Worm (Caenorhabditis elegans) whole organism, early embryonic: ENCODE results near the gene T05E12.8.

Experiments
- B0310.2 ChIP-seq: sonication (generic microtip); optimal IDR thresholded peaks from 2 replicates; lab custom pipeline; 2016; ENCODE audit warnings: mild to moderate bottlenecking, missing genetic modification characterization, missing compliant biosample characterization
- F13C5.2 ChIP-seq: sonication (generic microtip); optimal IDR thresholded peaks from 2 replicates; lab custom pipeline; 2017; ENCODE audit warnings: mild to moderate bottlenecking, missing genetic modification characterization, inconsistent platforms, missing compliant biosample characterization
- aly-1 ChIP-seq: sonication (generic microtip); optimal IDR thresholded peaks from 2 replicates; lab custom pipeline; 2016; ENCODE audit warnings: missing genetic modification characterization, missing compliant biosample characterization
- ama-1 ChIP-seq: fragments of 150-350 bp; optimal IDR thresholded peaks from 2 replicates; lab custom pipeline; 2014
- ceh-13 ChIP-seq: fragments of 200-800 bp; sonication (Bioruptor generic); optimal IDR thresholded peaks from 2 replicates; lab custom pipeline; 2018; ENCODE audit warnings: mild to moderate bottlenecking, missing genetic modification characterization, missing compliant biosample characterization
- ceh-36 ChIP-seq: sonication (generic microtip); optimal IDR thresholded peaks from 2 replicates; lab custom pipeline; 2016; ENCODE audit warnings: missing genetic modification characterization, inconsistent platforms, missing compliant biosample characterization
- ets-7 ChIP-seq: sonication (generic microtip); optimal IDR thresholded peaks from 2 replicates; lab custom pipeline; 2016; ENCODE audit warnings: missing genotype, missing genetic modification characterization, missing compliant biosample characterization
- flt-1 ChIP-seq: fragments of 200-800 bp; sonication (Bioruptor generic); IDR thresholded peaks from 2 replicates; pipeline ENCODE4 v1.3.6; 2022; ENCODE audit warnings: missing genetic modification characterization, missing compliant biosample characterization
- hmbx-1 ChIP-seq: sonication (generic microtip); optimal IDR thresholded peaks from 2 replicates; lab custom pipeline; 2016; ENCODE audit warnings: mild to moderate bottlenecking, missing genetic modification characterization, missing compliant biosample characterization
- hmg-4 ChIP-seq: fragments of 200-800 bp; sonication (Bioruptor generic); optimal IDR thresholded peaks from 2 replicates; lab custom pipeline; 2018; ENCODE audit warnings: mild to moderate bottlenecking, missing genetic modification characterization, missing compliant biosample characterization
- hnd-1 ChIP-seq: sonication (generic microtip); optimal IDR thresholded peaks from 2 replicates; lab custom pipeline; 2016; ENCODE audit warnings: missing genetic modification characterization, missing compliant biosample characterization
- pes-1 ChIP-seq: fragments of 200-800 bp; sonication (Bioruptor generic); IDR thresholded peaks from 2 replicates; pipeline ENCODE4 v1.3.6; 2022; ENCODE audit warnings: missing genetic modification reagents, missing genetic modification characterization, missing compliant biosample characterization
- scrt-1 ChIP-seq: fragments of 200-800 bp; sonication (Bioruptor generic); IDR thresholded peaks from 2 replicates; pipeline ENCODE4 v1.3.6; 2022; ENCODE audit warnings: missing genetic modification characterization, missing compliant biosample characterization
- sea-1 ChIP-seq: fragments of 200-800 bp; sonication (Bioruptor generic); conservative IDR thresholded peaks from 2 replicates; pipeline ENCODE4 v1.3.6; 2022; ENCODE audit warnings: missing genetic modification characterization, missing compliant biosample characterization
- tbx-11 ChIP-seq: fragments of 200-800 bp; sonication (Bioruptor generic); IDR thresholded peaks from 2 replicates; pipeline ENCODE4 v1.3.6; 2022; ENCODE audit warnings: missing genetic modification characterization, missing compliant biosample characterization
- tbx-37 ChIP-seq: fragments of 200-800 bp; sonication (Bioruptor generic); conservative IDR thresholded peaks from 2 replicates; pipeline ENCODE4 v1.3.6; 2022; ENCODE audit warnings: missing genetic modification reagents, missing genetic modification characterization, missing compliant biosample characterization
- tra-4 ChIP-seq: sonication (generic microtip); optimal IDR thresholded peaks from 2 replicates; lab custom pipeline; 2017; ENCODE audit warnings: missing genetic modification characterization, missing compliant biosample characterization

Gene T05E12.8

ce11 chrV:17068839-17069238 is at the start of gene T05E12.8:
Gene T05E12.8, plus strand, starts transcription at chrV:17069139.
- TF ChIP-seq tra-4 (tag; lab: Kevin White, UChicago), result no peak
- TF ChIP-seq tbx-11 (GFP tag; lab: Robert Waterston, UW), result no peak
- no peak for TF ChIP-seq scrt-1 (GFP tag; lab: Robert Waterston, UW)
- no peak for TF ChIP-seq F13C5.2 (tag; lab: Kevin White, UChicago)
- no peak for TF ChIP-seq hmbx-1
- no peak for TF ChIP-seq ama-1
- no peak for TF ChIP-seq pes-1 (GFP tag; lab: Robert Waterston, UW)
- no peak for TF ChIP-seq hnd-1 (tag; lab: Kevin White, UChicago)
- TF ChIP-seq hmg-4 (GFP tag; lab: Kevin White, UChicago), result no peak
- TF ChIP-seq ets-7, result no peak
- no peak for TF ChIP-seq aly-1 (tag; lab: Kevin White, UChicago)

DNA sequence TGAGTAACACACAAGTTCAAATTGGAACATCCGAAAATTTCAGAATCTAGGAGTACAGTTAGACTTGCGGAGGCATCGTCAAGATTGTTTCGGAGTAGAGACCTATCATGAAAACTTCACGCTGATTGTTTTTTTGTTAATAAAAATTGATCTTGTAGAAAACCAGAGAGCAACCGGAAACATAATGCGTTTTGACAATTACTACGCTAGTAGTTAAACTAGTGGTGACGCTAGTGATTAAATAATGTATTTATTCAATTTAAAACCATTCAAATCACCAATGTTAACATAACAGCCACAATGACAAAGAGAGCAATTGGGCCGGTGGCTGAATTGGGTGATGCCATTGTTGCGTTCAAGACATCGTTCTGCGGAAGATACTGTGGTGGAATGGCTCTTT is 49.2 kb upstream of the T05E12.8 start, which contains the start of gene F49H6.17:
F49H6.17 (plus strand) TSS at position 301 of the 400 bp plus-strand sequence.
- TF ChIP-seq hnd-1 (tag; lab: Kevin White, UChicago) (no peak), ceh-13 (GFP tag; lab: Kevin White, UChicago) (no peak), B0310.2 (tag; lab: Kevin White, UChicago) (no peak), sea-1 (GFP tag; lab: Robert Waterston, UW) (no peak), ets-7 (no peak), ceh-36 (tag; lab: Kevin White, UChicago) (no peak), tra-4 (tag; lab: Kevin White, UChicago) (no peak), hmg-4 (GFP tag; lab: Kevin White, UChicago) (no peak), tbx-37 (GFP tag; lab: Robert Waterston, UW) (no peak), hmbx-1 (no peak), F13C5.2 (tag; lab: Kevin White, UChicago) (no peak), aly-1 (tag; lab: Kevin White, UChicago) (no peak), flt-1 (GFP tag; lab: Robert Waterston, UW) (no peak), ama-1 (no peak), tbx-11 (GFP tag; lab: Robert Waterston, UW) (no peak), scrt-1 (GFP tag; lab: Robert Waterston, UW) (no peak), pes-1 (GFP tag; lab: Robert Waterston, UW) (no peak)

DNA sequence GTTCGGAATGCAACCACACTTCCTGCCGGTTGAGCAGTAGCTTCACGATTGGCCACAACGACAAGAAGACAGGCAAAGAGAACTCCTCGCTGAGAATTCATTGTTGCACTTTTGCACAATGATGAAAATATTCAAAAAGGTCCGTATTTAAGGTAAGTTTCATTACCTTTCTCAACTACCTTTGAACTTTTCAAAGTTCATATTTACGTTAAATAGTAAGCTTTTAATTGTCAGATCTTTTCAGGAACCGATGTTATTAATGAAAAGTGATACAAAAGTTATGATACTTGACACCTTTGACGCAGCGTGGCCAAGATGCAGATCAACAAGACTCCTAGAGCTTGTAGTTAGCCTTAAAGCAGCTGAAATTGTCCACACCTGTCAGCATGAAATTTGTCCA is 47.6 kb upstream of the T05E12.8 start, which contains the start of gene F49H6.12:
F49H6.12 (minus strand) TSS at position 101 of the 400 bp plus-strand sequence.
- no peak for TF ChIP-seq scrt-1 (GFP tag; lab: Robert Waterston, UW)
- TF ChIP-seq tbx-37 (GFP tag; lab: Robert Waterston, UW), result no peak
- TF ChIP-seq hmbx-1, result no peak
- TF ChIP-seq hmg-4 (GFP tag; lab: Kevin White, UChicago), result no peak
- TF ChIP-seq pes-1 (GFP tag; lab: Robert Waterston, UW), result no peak
- TF ChIP-seq tra-4 (tag; lab: Kevin White, UChicago), result no peak
- TF ChIP-seq flt-1 (GFP tag; lab: Robert Waterston, UW), result no peak
- TF ChIP-seq B0310.2 (tag; lab: Kevin White, UChicago), result no peak
- TF ChIP-seq hnd-1 (tag; lab: Kevin White, UChicago), result no peak
- TF ChIP-seq ceh-13 (GFP tag; lab: Kevin White, UChicago), result no peak
- TF ChIP-seq tbx-11 (GFP tag; lab: Robert Waterston, UW), result no peak
- TF ChIP-seq ceh-36 (tag; lab: Kevin White, UChicago), result no peak
- no peak for TF ChIP-seq ets-7
- no peak for TF ChIP-seq ama-1

ce11 chrV:17022613-17023322 is 46.2 kb upstream of the T05E12.8 start, which contains the start of the genes F49H6.8 and F49H6.5:
Gene F49H6.8, minus strand, starts transcription at chrV:17022663.
Gene F49H6.5, plus strand, starts transcription at chrV:17023241.
- TF ChIP-seq aly-1 (tag; lab: Kevin White, UChicago) (no peak), flt-1 (GFP tag; lab: Robert Waterston, UW) (no peak), sea-1 (GFP tag; lab: Robert Waterston, UW) (no peak), B0310.2 (tag; lab: Kevin White, UChicago) (no peak), hmg-4 (GFP tag; lab: Kevin White, UChicago) (no peak)

ce11 chrV:17026289-17026688 is 42.6 kb upstream of the T05E12.8 start, which contains the start of gene F49H6.15:
Gene F49H6.15, minus strand, starts transcription at chrV:17026389.
- TF ChIP-seq flt-1 (GFP tag; lab: Robert Waterston, UW) (no peak), tbx-11 (GFP tag; lab: Robert Waterston, UW) (no peak), aly-1 (tag; lab: Kevin White, UChicago) (no peak), scrt-1 (GFP tag; lab: Robert Waterston, UW) (no peak), ceh-36 (tag; lab: Kevin White, UChicago) (no peak), ets-7 (no peak), hmbx-1 (no peak), hnd-1 (tag; lab: Kevin White, UChicago) (no peak), sea-1 (GFP tag; lab: Robert Waterston, UW) (no peak), B0310.2 (tag; lab: Kevin White, UChicago) (no peak), ama-1 (no peak), tbx-37 (GFP tag; lab: Robert Waterston, UW) (no peak), F13C5.2 (tag; lab: Kevin White, UChicago) (no peak)

DNA sequence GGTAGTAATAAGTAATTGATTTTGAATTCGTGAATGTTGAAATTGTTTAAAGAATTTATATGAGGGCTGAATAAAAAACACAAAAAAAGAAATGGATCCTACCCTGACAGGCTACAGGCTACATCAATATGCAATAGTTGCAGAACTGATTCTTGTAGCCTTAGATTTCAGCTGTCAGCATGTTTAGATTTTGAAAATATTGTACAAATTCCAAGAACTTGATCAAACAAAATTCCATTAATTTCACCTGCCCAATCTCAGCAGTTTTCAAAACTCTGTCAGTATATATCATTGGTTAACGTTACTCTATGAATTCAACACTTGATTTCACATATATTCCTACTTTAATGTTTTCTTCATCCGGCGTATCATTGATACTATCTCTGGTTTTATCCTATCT is 38.5 kb upstream of the T05E12.8 start:
- TF ChIP-seq hnd-1 (tag; lab: Kevin White, UChicago), result no peak

ce11 chrV:17035850-17036249 is 33.1 kb upstream of the T05E12.8 start, which contains the start of gene srz-94:
Gene srz-94, minus strand, starts transcription at chrV:17035950.
- TF ChIP-seq ama-1 (no peak), sea-1 (GFP tag; lab: Robert Waterston, UW) (no peak), hmbx-1 (no peak)
